Worm (Caenorhabditis elegans): ENCODE data around the gene srbc-48.

ce11 chrV:15815962-15816432, 4.1 kb upstream of the srbc-48 start, which contains the start of the genes fbxa-69 and F54B8.4:
- TF ChIP-seq unc-62 (GFP tag; optimal IDR thresholded peaks at IDR 0.05) = no peak
- no peak for TF ChIP-seq mdl-1 (tag; optimal IDR thresholded peaks at IDR 0.05)

Measured in whole organism, L1 larva.